Fruit fly (Drosophila melanogaster) Kc167 (cell line): ENCODE results near the gene CG13062.

ENCODE experiments used
- Myc ChIP-seq: fragments of >200 bp; optimal IDR thresholded peaks from 2 replicates; lab custom pipeline; 2017; ENCODE audit warnings: missing external identifiers
- Sin3A ChIP-seq: fragments of >200 bp; optimal IDR thresholded peaks from 2 replicates; lab custom pipeline; 2018; ENCODE audit warnings: missing external identifiers
- insv ChIP-seq: fragments of >200 bp; optimal IDR thresholded peaks from 3 replicates; lab custom pipeline; 2018; ENCODE audit warnings: missing external identifiers
- psq ChIP-seq: fragments of >200 bp; optimal IDR thresholded peaks from 2 replicates; lab custom pipeline; 2017; ENCODE audit warnings: missing external identifiers
- ttk ChIP-seq: sonication (Bioruptor generic); optimal IDR thresholded peaks from 2 replicates; lab custom pipeline; 2017; ENCODE audit warnings: missing external identifiers

dm6 chr3L:16272338-16272959, 41.6 kb upstream of the CG13062 start, which contains the start of gene CG13066:
- TF ChIP-seq insv (lab: Kevin White, UChicago) (no peak), Myc (lab: Kevin White, UChicago) (no peak), psq (lab: Kevin White, UChicago) (no peak), Sin3A (lab: Kevin White, UChicago) (no peak), ttk (lab: Kevin White, UChicago) (no peak)
